Fruit fly (Drosophila melanogaster) whole organism, adult: ENCODE results near the gene Prosbeta7.

ENCODE experiments used
- CG12768 ChIP-seq: fragments of 200-800 bp; sonication (Bioruptor generic); optimal IDR thresholded peaks from 2 replicates; lab custom pipeline; 2017; ENCODE audit warnings: missing biosample characterization, missing genetic modification characterization, mild to moderate bottlenecking, moderate library complexity, missing genetic modification reagents
- CG14711 ChIP-seq: fragments of 200-800 bp; sonication (Bioruptor generic); optimal IDR thresholded peaks from 2 replicates; lab custom pipeline; 2018; ENCODE audit warnings: missing biosample characterization, mild to moderate bottlenecking, missing genetic modification characterization, moderate library complexity
- CG1620 ChIP-seq: fragments of 200-800 bp; sonication (Bioruptor generic); optimal IDR thresholded peaks from 2 replicates; lab custom pipeline; 2016; ENCODE audit warnings: missing biosample characterization, missing genetic modification characterization
- CG33017 ChIP-seq: fragments of 200-800 bp; sonication (Bioruptor generic); optimal IDR thresholded peaks from 2 replicates; lab custom pipeline; 2018; ENCODE audit warnings: missing biosample characterization, mild to moderate bottlenecking, missing genetic modification characterization, moderate library complexity
- Crg-1 ChIP-seq: fragments of 200-800 bp; sonication (Bioruptor generic); optimal IDR thresholded peaks from 2 replicates; lab custom pipeline; 2016; ENCODE audit warnings: missing biosample characterization, missing genetic modification characterization
- cic ChIP-seq: fragments of 200-800 bp; sonication (Bioruptor generic); optimal IDR thresholded peaks from 2 replicates; lab custom pipeline; 2017; ENCODE audit warnings: missing biosample characterization, mild to moderate bottlenecking, missing genetic modification characterization, moderate library complexity
- kay ChIP-seq: fragments of 200-800 bp; sonication (Bioruptor generic); peaks from one replicate; lab custom pipeline; 2016; ENCODE audit warnings: missing biosample characterization, missing genetic modification characterization, borderline replicate concordance
- ovo ChIP-seq: fragments of 200-800 bp; sonication (Bioruptor generic); optimal IDR thresholded peaks from 2 replicates; lab custom pipeline; 2016; ENCODE audit warnings: missing biosample characterization, missing genetic modification characterization
- pad ChIP-seq: fragments of 200-800 bp; sonication (Bioruptor generic); optimal IDR thresholded peaks from 3 replicates; lab custom pipeline; 2017; ENCODE audit warnings: missing biosample characterization, missing genetic modification characterization, mild to moderate bottlenecking, moderate library complexity, missing genetic modification reagents

The Prosbeta7 gene

dm6 chr3R:5315050-5315643, 43.0 kb downstream of the Prosbeta7 start:
- TF ChIP-seq CG1620 (GFP tag; lab: Kevin White, UChicago) (no peak), Crg-1 (GFP tag; lab: Kevin White, UChicago) (no peak), kay (peak; percentile 62), CG12768 (GFP tag; lab: Kevin White, UChicago) (peak; percentile 51), CG14711 (tag; lab: Kevin White, UChicago) (no peak)

dm6 chr3R:5310250-5310649, 47.9 kb downstream of the Prosbeta7 start:
- peak; percentile 73 for TF ChIP-seq kay
- TF ChIP-seq CG33017 (tag; lab: Kevin White, UChicago) = no peak

dm6 chr3R:5309234-5309798, 48.8 kb downstream of the Prosbeta7 start:
- TF ChIP-seq kay (peak; percentile 89), ovo (GFP tag; lab: Kevin White, UChicago) (no peak), pad (GFP tag; lab: Kevin White, UChicago) (peak; percentile 5), cic (GFP tag; lab: Kevin White, UChicago) (peak; percentile 49)

dm6 chr3R:5308137-5308797, 49.9 kb downstream of the Prosbeta7 start:
- TF ChIP-seq kay (peak; percentile 66), Crg-1 (GFP tag; lab: Kevin White, UChicago) (no peak)
